Worm (Caenorhabditis elegans): ENCODE measurements around the gene C46C2.7.

DNA sequence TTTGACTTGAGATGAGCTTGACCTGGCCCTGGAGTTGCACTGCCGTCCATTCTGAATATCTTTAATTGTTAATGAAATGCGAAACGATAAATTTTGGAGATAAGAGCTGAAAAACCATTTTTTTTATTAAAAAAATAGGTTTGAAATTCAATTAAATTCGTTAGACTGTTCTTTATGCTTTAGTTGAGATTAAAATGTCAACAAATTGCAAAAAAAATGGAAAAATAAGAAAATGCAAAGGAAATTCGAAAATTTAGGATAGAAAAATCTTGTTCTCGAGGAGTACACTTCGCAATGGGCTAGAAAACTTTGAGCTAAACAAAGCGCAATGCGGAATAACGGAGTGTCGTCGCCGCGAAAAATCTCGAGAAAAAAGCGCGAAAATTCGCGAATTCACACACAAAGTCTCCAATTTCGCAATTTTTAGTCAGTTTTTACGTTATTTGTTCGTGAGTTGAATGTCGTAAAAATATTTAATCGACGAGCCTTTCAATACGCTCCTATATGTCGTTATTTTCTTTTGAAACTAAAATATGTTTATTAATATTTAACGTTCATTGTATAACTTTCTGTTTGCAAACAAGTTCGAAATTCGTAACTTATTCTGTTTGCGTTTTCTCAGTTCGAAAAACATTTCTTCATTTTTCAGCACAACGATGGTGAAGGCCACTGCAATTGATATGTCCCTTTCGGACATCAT lies 47.7 kb upstream of the C46C2.7 start, which contains the start of the genes rpb-12 and aly-2:
- TF ChIP-seq flt-1 (GFP tag; IDR thresholded peaks at IDR 0.05): no peak
- no peak for TF ChIP-seq ztf-29 (GFP tag; IDR thresholded peaks at IDR 0.05)
- no peak for TF ChIP-seq ref-1 (GFP tag; conservative IDR thresholded peaks at IDR 0.05)
- no peak for TF ChIP-seq cog-1 (tag; optimal IDR thresholded peaks at IDR 0.05)
- TF ChIP-seq med-1 (GFP tag; optimal IDR thresholded peaks at IDR 0.05; ENCODE audit: insufficient read depth): no peak
- no peak for TF ChIP-seq klf-2 (GFP tag; conservative IDR thresholded peaks at IDR 0.05)
- TF ChIP-seq tab-1 (GFP tag; IDR thresholded peaks at IDR 0.05): no peak
- no peak for TF ChIP-seq ztf-23 (GFP tag; IDR thresholded peaks at IDR 0.05)
- no peak for TF ChIP-seq T22C8.4 (GFP tag; IDR thresholded peaks at IDR 0.05)

All from whole organism, midembryonic.